Fruit fly (Drosophila melanogaster) whole organism, pupa: ENCODE results near the gene CG15473.

ENCODE experiments used
- CG10348 ChIP-seq: fragments of 200-800 bp; sonication (Bioruptor generic); IDR thresholded peaks from 2 replicates; pipeline ENCODE4 v1.3.6; 2022; ENCODE audit warnings: missing biosample characterization, missing genetic modification characterization
- CG12605 ChIP-seq: fragments of 200-800 bp; sonication (Bioruptor generic); IDR thresholded peaks from 2 replicates; pipeline ENCODE4 v1.3.6; 2022; ENCODE audit warnings: missing biosample characterization, missing genetic modification characterization
- CG14655 ChIP-seq: fragments of 200-800 bp; sonication (Bioruptor generic); optimal IDR thresholded peaks from 3 replicates; lab custom pipeline; 2017; ENCODE audit warnings: mild to moderate bottlenecking, missing biosample characterization, missing genetic modification reagents, missing genetic modification characterization
- CG17806 ChIP-seq: fragments of 200-800 bp; sonication (Bioruptor generic); optimal IDR thresholded peaks from 2 replicates; lab custom pipeline; 2018; ENCODE audit warnings: missing biosample characterization, mild to moderate bottlenecking, missing genetic modification characterization, moderate library complexity
- CG32121 ChIP-seq: fragments of 200-800 bp; sonication (Bioruptor generic); IDR thresholded peaks from 2 replicates; pipeline ENCODE4 v1.3.6; 2022; ENCODE audit warnings: missing biosample characterization, missing genetic modification characterization
- CG4496 ChIP-seq: fragments of 200-800 bp; sonication (Bioruptor generic); IDR thresholded peaks from 3 replicates; pipeline ENCODE4 v1.3.6; 2022; ENCODE audit warnings: missing biosample characterization, missing genetic modification characterization
- CG8159 ChIP-seq: fragments of 200-800 bp; sonication (Bioruptor generic); optimal IDR thresholded peaks from 3 replicates; lab custom pipeline; 2018; ENCODE audit warnings: missing biosample characterization, mild to moderate bottlenecking, missing genetic modification characterization, moderate library complexity
- CG8301 ChIP-seq: fragments of 200-800 bp; sonication (Bioruptor generic); optimal IDR thresholded peaks from 2 replicates; lab custom pipeline; 2018; ENCODE audit warnings: missing biosample characterization, mild to moderate bottlenecking, missing genetic modification characterization
- CG9948 ChIP-seq: fragments of 200-800 bp; sonication (Bioruptor generic); optimal IDR thresholded peaks from 2 replicates; lab custom pipeline; 2018; ENCODE audit warnings: missing biosample characterization, mild to moderate bottlenecking, missing genetic modification characterization, moderate library complexity
- D1 ChIP-seq: fragments of 200-800 bp; sonication (Bioruptor generic); optimal IDR thresholded peaks from 2 replicates; lab custom pipeline; 2018; ENCODE audit warnings: missing biosample characterization, mild to moderate bottlenecking, missing genetic modification characterization, moderate library complexity
- Ets98B ChIP-seq: fragments of 200-800 bp; sonication (Bioruptor generic); IDR thresholded peaks from 2 replicates; pipeline ENCODE4 v1.3.6; 2022; ENCODE audit warnings: missing biosample characterization, missing genetic modification characterization

- TF ChIP-seq CG10348 (GFP tag; lab: Robert Waterston, UW) (no peak), CG17806 (tag; lab: Kevin White, UChicago) (no peak), CG32121 (GFP tag; lab: Robert Waterston, UW) (no peak), CG14655 (GFP tag; lab: Kevin White, UChicago) (no peak), Ets98B (GFP tag; lab: Robert Waterston, UW) (no peak), CG9948 (tag; lab: Kevin White, UChicago) (no peak), CG8159 (no peak), CG8301 (tag; lab: Kevin White, UChicago) (no peak), D1 (tag; lab: Kevin White, UChicago) (no peak), CG4496 (GFP tag; lab: Robert Waterston, UW) (no peak), CG12605 (no peak)
Observed at dm6 chrX:4612454-4612853, 41.8 kb downstream of the CG15473 start.
